Worm (Caenorhabditis elegans) whole organism, early embryonic: ENCODE measurements around the gene K02E2.6.

Source experiments
- F13C5.2 ChIP-seq: sonication (generic microtip); optimal IDR thresholded peaks from 2 replicates; lab custom pipeline; 2017; ENCODE audit warnings: mild to moderate bottlenecking, missing genetic modification characterization, inconsistent platforms, missing compliant biosample characterization
- aly-1 ChIP-seq: sonication (generic microtip); optimal IDR thresholded peaks from 2 replicates; lab custom pipeline; 2016; ENCODE audit warnings: missing genetic modification characterization, missing compliant biosample characterization
- ama-1 ChIP-seq: fragments of 150-350 bp; optimal IDR thresholded peaks from 2 replicates; lab custom pipeline; 2014
- ets-7 ChIP-seq: sonication (generic microtip); optimal IDR thresholded peaks from 2 replicates; lab custom pipeline; 2016; ENCODE audit warnings: missing genotype, missing genetic modification characterization, missing compliant biosample characterization
- flt-1 ChIP-seq: fragments of 200-800 bp; sonication (Bioruptor generic); IDR thresholded peaks from 2 replicates; pipeline ENCODE4 v1.3.6; 2022; ENCODE audit warnings: missing genetic modification characterization, missing compliant biosample characterization
- hmg-4 ChIP-seq: fragments of 200-800 bp; sonication (Bioruptor generic); optimal IDR thresholded peaks from 2 replicates; lab custom pipeline; 2018; ENCODE audit warnings: mild to moderate bottlenecking, missing genetic modification characterization, missing compliant biosample characterization
- scrt-1 ChIP-seq: fragments of 200-800 bp; sonication (Bioruptor generic); IDR thresholded peaks from 2 replicates; pipeline ENCODE4 v1.3.6; 2022; ENCODE audit warnings: missing genetic modification characterization, missing compliant biosample characterization
- sea-1 ChIP-seq: fragments of 200-800 bp; sonication (Bioruptor generic); conservative IDR thresholded peaks from 2 replicates; pipeline ENCODE4 v1.3.6; 2022; ENCODE audit warnings: missing genetic modification characterization, missing compliant biosample characterization
- tra-4 ChIP-seq: sonication (generic microtip); optimal IDR thresholded peaks from 2 replicates; lab custom pipeline; 2017; ENCODE audit warnings: missing genetic modification characterization, missing compliant biosample characterization

- TF ChIP-seq hmg-4 (GFP tag; lab: Kevin White, UChicago) (no peak), tra-4 (tag; lab: Kevin White, UChicago) (no peak), aly-1 (tag; lab: Kevin White, UChicago) (no peak), scrt-1 (no peak), sea-1 (GFP tag; lab: Robert Waterston, UW) (no peak), F13C5.2 (tag; lab: Kevin White, UChicago) (no peak), ama-1 (no peak), flt-1 (GFP tag; lab: Robert Waterston, UW) (no peak), ets-7 (tag; lab: Kevin White, UChicago) (no peak)
Observed at ce11 chrV:20344889-20345288, 35.5 kb upstream of the K02E2.6 start, which contains the start of gene Y38H6A.3.
